Worm (Caenorhabditis elegans): ENCODE measurements around the gene cest-2.2.

The cest-2.2 gene

ce11 chrV:14193451-14193850 is 18.3 kb upstream of the cest-2.2 start, which contains the start of gene atfs-1 (continued):
- peak; percentile 76 for TF ChIP-seq mxl-3 (GFP tag; optimal IDR thresholded peaks at IDR 0.05)
- TF ChIP-seq nhr-41 (GFP tag; IDR thresholded peaks at IDR 0.05) = peak; percentile 13; the same call in 1 of the 2 replicates
- no peak for TF ChIP-seq lir-3 (tag; optimal IDR thresholded peaks at IDR 0.05)
- TF ChIP-seq pqm-1 (tag; optimal IDR thresholded peaks at IDR 0.05) = peak; percentile 75
- TF ChIP-seq gei-8 (GFP tag; optimal IDR thresholded peaks at IDR 0.05) = no peak
- no peak for TF ChIP-seq Y48G9A.11 (GFP tag; IDR thresholded peaks at IDR 0.05)
- no peak for TF ChIP-seq fkh-10 (GFP tag; optimal IDR thresholded peaks at IDR 0.05)
- TF ChIP-seq zfp-2 (tag; optimal IDR thresholded peaks at IDR 0.05) = no peak
- peak; percentile 80 for TF ChIP-seq hlh-30 (tag; optimal IDR thresholded peaks at IDR 0.05; ENCODE audit: insufficient read depth)
- no peak for TF ChIP-seq ztf-7 (tag; optimal IDR thresholded peaks at IDR 0.05)
- no peak for TF ChIP-seq unc-130 (GFP tag; optimal IDR thresholded peaks at IDR 0.05)
- no peak for TF ChIP-seq R02D3.7 (tag; optimal IDR thresholded peaks at IDR 0.05)
- peak in 1 of 2 experiments; percentile 35 for TF ChIP-seq hif-1 (tag; optimal IDR thresholded peaks at IDR 0.05)
- TF ChIP-seq dmd-9 (GFP tag; IDR thresholded peaks at IDR 0.05) = no peak
- TF ChIP-seq set-16 (GFP tag; IDR thresholded peaks at IDR 0.05) = peak; percentile 38
- no peak for TF ChIP-seq arid-1 (GFP tag; conservative IDR thresholded peaks at IDR 0.05)
- TF ChIP-seq lin-1 (GFP tag; IDR thresholded peaks at IDR 0.05) = peak; percentile 62; the same call in 1 of the 2 replicates
- TF ChIP-seq lin-13 (GFP tag; optimal IDR thresholded peaks at IDR 0.05) = peak; percentile 14
- peak; percentile 48 for TF ChIP-seq lin-38 (GFP tag; IDR thresholded peaks at IDR 0.05)
- TF ChIP-seq mdl-1 (tag; optimal IDR thresholded peaks at IDR 0.05) = peak in 1 of 2 experiments; percentile 58
- no peak for TF ChIP-seq egl-43 (GFP tag; IDR thresholded peaks at IDR 0.05)
- TF ChIP-seq ces-1 (GFP tag; optimal IDR thresholded peaks at IDR 0.05) = no peak
- TF ChIP-seq daf-8 (GFP tag; IDR thresholded peaks at IDR 0.05) = no peak

- TF ChIP-seq F49E8.2 (tag; optimal IDR thresholded peaks at IDR 0.05; ENCODE audit: borderline replicate concordance) = peak; percentile 52
- TF ChIP-seq lsy-2 (tag; optimal IDR thresholded peaks at IDR 0.05) = peak in 1 of 2 experiments; percentile 33
- peak; percentile 50 for TF ChIP-seq lin-38 (GFP tag; IDR thresholded peaks at IDR 0.05)
- no peak for TF ChIP-seq daf-12 (tag; optimal IDR thresholded peaks at IDR 0.05)
- 0 out of 2 replicates have a peak, but pooled peaks have one; percentile 25 for TF ChIP-seq snpc-1.2 (GFP tag; IDR thresholded peaks at IDR 0.05)
- no peak for TF ChIP-seq nhr-10 (tag; optimal IDR thresholded peaks at IDR 0.05)
- 0 out of 2 replicates have a peak, but pooled peaks have one; percentile 26 for TF ChIP-seq daf-19 (GFP tag; conservative IDR thresholded peaks at IDR 0.05)
- TF ChIP-seq lin-15B (tag; optimal IDR thresholded peaks at IDR 0.05) = no peak
- no peak for TF ChIP-seq php-3 (GFP tag; IDR thresholded peaks at IDR 0.05)
- TF ChIP-seq arid-1 (GFP tag; conservative IDR thresholded peaks at IDR 0.05) = no peak
- TF ChIP-seq mep-1 (tag; optimal IDR thresholded peaks at IDR 0.05) = no peak
Observed at ce11 chrV:14192870-14193269, 17.7 kb upstream of the cest-2.2 start.

ce11 chrV:14187104-14187503 is 11.9 kb upstream of the cest-2.2 start:
- TF ChIP-seq unc-62 (GFP tag; optimal IDR thresholded peaks at IDR 0.05 in 1 of 2) (peak in 1 of 2 experiments; percentile 99), unc-62 (tag; optimal IDR thresholded peaks at IDR 0.05) (no peak), daf-12 (tag; optimal IDR thresholded peaks at IDR 0.05) (no peak)

ce11 chrV:14185438-14185837 is 10.3 kb upstream of the cest-2.2 start, which contains the start of the genes trm-1 and ints-2:
Gene trm-1 (minus strand): TSS chrV:14185612.
Gene ints-2 (plus strand): TSS chrV:14185686.
- TF ChIP-seq ces-1 (GFP tag; optimal IDR thresholded peaks at IDR 0.05) = peak; percentile 5
- TF ChIP-seq lin-15B (tag; optimal IDR thresholded peaks at IDR 0.05) = peak; percentile 83
- TF ChIP-seq hmg-1.1 (GFP tag; IDR thresholded peaks at IDR 0.05) = peak; percentile 38; the same call in 1 of the 2 replicates
- TF ChIP-seq ceh-20 (GFP tag; IDR thresholded peaks at IDR 0.05) = no peak
- TF ChIP-seq nhr-28 (tag; optimal IDR thresholded peaks at IDR 0.05) = peak; percentile 28
- no peak for TF ChIP-seq daf-16 (GFP tag; optimal IDR thresholded peaks at IDR 0.05)
- no peak for TF ChIP-seq daf-16 (tag; optimal IDR thresholded peaks at IDR 0.05)
- TF ChIP-seq zag-1 (tag; optimal IDR thresholded peaks at IDR 0.05) = no peak
- TF ChIP-seq lsy-2 (tag; optimal IDR thresholded peaks at IDR 0.05) = peak in 1 of 2 experiments; percentile 77
- TF ChIP-seq zip-2 (tag; optimal IDR thresholded peaks at IDR 0.05) = no peak
- no peak for TF ChIP-seq cey-2 (tag; optimal IDR thresholded peaks at IDR 0.05; ENCODE audit: borderline replicate concordance, insufficient read depth)
- TF ChIP-seq nhr-11 (tag; optimal IDR thresholded peaks at IDR 0.05) = peak; percentile 8
- TF ChIP-seq lin-38 (GFP tag; IDR thresholded peaks at IDR 0.05) = peak; percentile 97
- no peak for TF ChIP-seq zfp-2 (tag; optimal IDR thresholded peaks at IDR 0.05)
- peak; percentile 46 for TF ChIP-seq nhr-77 (tag; optimal IDR thresholded peaks at IDR 0.05)
- TF ChIP-seq arid-1 (GFP tag; conservative IDR thresholded peaks at IDR 0.05) = no peak
- TF ChIP-seq dpl-1 (GFP tag; optimal IDR thresholded peaks at IDR 0.05) = peak; percentile 66
- TF ChIP-seq saeg-2 (GFP tag; IDR thresholded peaks at IDR 0.05) = no peak
- TF ChIP-seq T20F7.1 (GFP tag; optimal IDR thresholded peaks at IDR 0.05) = peak; percentile 63

Measured in whole organism, L4 larva.